Fruit fly (Drosophila melanogaster): Measurements from ENCODE around the gene yem.
A peak's percentile ranks its signal among the peaks of the same experiment; 100 is the strongest.

The yem gene

DNA sequence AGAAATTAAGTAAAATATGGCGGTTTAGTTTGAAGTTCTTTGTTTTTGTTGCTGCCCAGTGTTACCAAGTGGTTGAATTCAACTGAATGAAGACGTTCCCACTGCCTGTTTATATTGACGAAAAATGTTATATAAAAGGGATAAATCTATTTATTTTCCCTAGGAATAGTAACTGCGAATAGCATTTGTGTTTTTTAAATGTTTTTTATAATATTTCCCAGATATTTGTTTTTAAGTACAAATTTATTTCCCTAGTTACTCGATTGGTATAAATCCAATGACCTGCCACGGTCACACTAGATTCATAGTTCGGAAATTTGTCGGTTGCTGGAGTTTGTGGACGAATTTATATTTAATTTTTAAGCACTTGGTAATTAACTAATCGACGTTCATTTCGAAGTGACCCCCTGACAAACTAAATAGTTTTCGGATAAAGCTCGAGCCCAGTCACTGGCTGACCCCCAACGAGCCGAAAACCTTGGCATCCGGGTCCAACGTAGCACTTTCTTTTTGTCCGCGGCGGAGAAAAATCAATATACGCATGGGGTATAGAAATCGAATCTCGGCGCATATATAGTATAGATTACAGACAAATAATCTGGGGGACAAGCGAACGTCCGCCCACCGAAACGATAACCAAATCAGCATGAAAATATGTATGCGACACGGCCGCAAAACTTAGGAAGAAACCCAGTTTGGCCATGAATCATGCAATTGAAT lies 8.4 kb upstream of the yem start, which contains the start of the genes dgt6 and Vha100-1 (continued):
- TF ChIP-seq cad (GFP tag; optimal IDR thresholded peaks at IDR 0.05) (no peak), CG43689 (GFP tag; IDR thresholded peaks at IDR 0.05) (no peak), CG2889 (GFP tag; IDR thresholded peaks at IDR 0.05) (no peak), jing (GFP tag; optimal IDR thresholded peaks at IDR 0.05) (no peak), CG10267 (tag; optimal IDR thresholded peaks at IDR 0.05) (peak; percentile 86), CG12155 (GFP tag; optimal IDR thresholded peaks at IDR 0.05) (peak; percentile 24), CG9932 (GFP tag; IDR thresholded peaks at IDR 0.05) (0 out of 2 replicates have a peak, but pooled peaks have one; percentile 21), slp2 (GFP tag; optimal IDR thresholded peaks at IDR 0.05) (no peak), CG4820 (GFP tag; optimal IDR thresholded peaks at IDR 0.05) (peak; percentile 29), ato (GFP tag; IDR thresholded peaks at IDR 0.05; ENCODE audit: partially characterized antibody) (no peak), CrebB (tag; optimal IDR thresholded peaks at IDR 0.05) (no peak), Chrac-16 (GFP tag; optimal IDR thresholded peaks at IDR 0.05) (no peak), CG9797 (GFP tag; optimal IDR thresholded peaks at IDR 0.05) (peak; percentile 83), CG30020 (tag; optimal IDR thresholded peaks at IDR 0.05) (peak; percentile 70), D19A (tag; optimal IDR thresholded peaks at IDR 0.05) (no peak), Poxn (GFP tag; IDR thresholded peaks at IDR 0.05) (no peak), CG7357 (GFP tag; IDR thresholded peaks at IDR 0.05) (peak; percentile 98), CG10979 (tag; optimal IDR thresholded peaks at IDR 0.05) (peak; percentile 9), Eip74EF (GFP tag; optimal IDR thresholded peaks at IDR 0.05) (no peak), so (GFP tag; IDR thresholded peaks at IDR 0.05) (no peak), CG6175 (GFP tag; IDR thresholded peaks at IDR 0.05) (no peak), CG12219 (GFP tag; optimal IDR thresholded peaks at IDR 0.05) (no peak), CG14441 (GFP tag; IDR thresholded peaks at IDR 0.05) (no peak), sug (tag; optimal IDR thresholded peaks at IDR 0.05) (peak; percentile 60), CG4360 (GFP tag; IDR thresholded peaks at IDR 0.05) (peak; percentile 80), pan (optimal IDR thresholded peaks at IDR 0.05) (no peak), pan (GFP tag; optimal IDR thresholded peaks at IDR 0.05 in 1 of 2, IDR thresholded peaks at IDR 0.05 in 1 of 2) (peak in 1 of 2 experiments; percentile 55), CG14710 (tag; optimal IDR thresholded peaks at IDR 0.05) (peak; percentile 88), CG11085 (GFP tag; IDR thresholded peaks at IDR 0.05) (no peak), hth (optimal IDR thresholded peaks at IDR 0.05) (no peak), CG30403 (GFP tag; optimal IDR thresholded peaks at IDR 0.05) (peak; percentile 51), lola (GFP tag; optimal IDR thresholded peaks at IDR 0.05) (peak in 1 of 3 experiments; percentile 26), sens (GFP tag) (peak; percentile 74), CG6765 (GFP tag; optimal IDR thresholded peaks at IDR 0.05) (no peak), CG2120 (GFP tag; optimal IDR thresholded peaks at IDR 0.05) (no peak), CG7556 (GFP tag; optimal IDR thresholded peaks at IDR 0.05) (no peak), Ptx1 (GFP tag; IDR thresholded peaks at IDR 0.05) (no peak), Doc2 (GFP tag; IDR thresholded peaks at IDR 0.05) (no peak), lab (GFP tag; optimal IDR thresholded peaks at IDR 0.05) (peak; percentile 26), pum (GFP tag; optimal IDR thresholded peaks at IDR 0.05) (no peak), CG15696 (tag; optimal IDR thresholded peaks at IDR 0.05) (peak; percentile 34), dpn (GFP tag; optimal IDR thresholded peaks at IDR 0.05) (peak in 1 of 2 experiments; percentile 8), sd (tag; optimal IDR thresholded peaks at IDR 0.05) (no peak), kay (GFP tag; optimal IDR thresholded peaks at IDR 0.05) (peak; percentile 26), ems (GFP tag; optimal IDR thresholded peaks at IDR 0.05) (peak; percentile 35), CG13894 (tag; optimal IDR thresholded peaks at IDR 0.05) (no peak), CG9817 (tag; optimal IDR thresholded peaks at IDR 0.05) (no peak), wdn (GFP tag; IDR thresholded peaks at IDR 0.05) (no peak), CG32532 (GFP tag; IDR thresholded peaks at IDR 0.05) (no peak), lov (optimal IDR thresholded peaks at IDR 0.05) (no peak), lov (GFP tag; IDR thresholded peaks at IDR 0.05) (0 out of 3 replicates have a peak, but pooled peaks have one; percentile 11)

Measured in whole organism, embryonic.